Fruit fly (Drosophila melanogaster) whole organism, embryonic: ENCODE data around the gene Pp2A-29B.

Experiments
- Asciz ChIP-seq: fragments of 200-800 bp; sonication (Bioruptor generic); optimal IDR thresholded peaks from 2 replicates; lab custom pipeline; 2017; ENCODE audit warnings: missing biosample characterization, mild to moderate bottlenecking, missing genetic modification characterization, missing genetic modification reagents
- B-H1 ChIP-seq: fragments of 200-800 bp; sonication (Bioruptor generic); IDR thresholded peaks from 3 replicates; pipeline ENCODE4 v1.3.6; 2022; ENCODE audit warnings: missing biosample characterization, missing genetic modification characterization
- Bteb2 ChIP-seq: fragments of 200-800 bp; sonication (Bioruptor generic); optimal IDR thresholded peaks from 2 replicates; lab custom pipeline; 2016; ENCODE audit warnings: missing biosample characterization, missing genetic modification characterization
- CG10959 ChIP-seq: fragments of 200-800 bp; sonication (Bioruptor generic); IDR thresholded peaks from 2 replicates; pipeline ENCODE4 v1.3.6; 2022; ENCODE audit warnings: missing biosample characterization, missing genetic modification characterization
- CG12071 ChIP-seq: fragments of 200-800 bp; sonication (Bioruptor generic); optimal IDR thresholded peaks from 3 replicates; lab custom pipeline; 2018; ENCODE audit warnings: missing biosample characterization, mild to moderate bottlenecking, missing genetic modification characterization
- CG12104 ChIP-seq: fragments of 200-800 bp; sonication (Bioruptor generic); optimal IDR thresholded peaks from 3 replicates; lab custom pipeline; 2016; ENCODE audit warnings: missing biosample characterization, missing genetic modification characterization
- CG13287 ChIP-seq: fragments of 200-800 bp; sonication (Bioruptor generic); IDR thresholded peaks from 2 replicates; pipeline ENCODE4 v1.3.6; 2022; ENCODE audit warnings: missing biosample characterization, missing genetic modification characterization; ENCODE audit not compliant: partially characterized antibody
- CG13296 ChIP-seq: fragments of 200-800 bp; sonication (Bioruptor generic); optimal IDR thresholded peaks from 3 replicates; lab custom pipeline; 2018; ENCODE audit warnings: missing biosample characterization, mild to moderate bottlenecking, missing genetic modification characterization
- CG14710 ChIP-seq: fragments of 200-800 bp; sonication (Bioruptor generic); optimal IDR thresholded peaks from 3 replicates; lab custom pipeline; 2019; ENCODE audit warnings: missing biosample characterization, mild to moderate bottlenecking, missing genetic modification characterization, moderate library complexity
- CG15011 ChIP-seq: fragments of 200-800 bp; sonication (Bioruptor generic); optimal IDR thresholded peaks from 3 replicates; lab custom pipeline; 2018; ENCODE audit warnings: missing biosample characterization, mild to moderate bottlenecking, missing genetic modification characterization
- CG16815 ChIP-seq: fragments of 200-800 bp; sonication (Bioruptor generic); optimal IDR thresholded peaks from 3 replicates; lab custom pipeline; 2017; ENCODE audit warnings: missing biosample characterization, mild to moderate bottlenecking, missing genetic modification characterization
- CG17385 ChIP-seq: fragments of 200-800 bp; sonication (Bioruptor generic); optimal IDR thresholded peaks from 3 replicates; lab custom pipeline; 2018; ENCODE audit warnings: missing biosample characterization, mild to moderate bottlenecking, missing genetic modification characterization
- CG2712 ChIP-seq: fragments of 200-800 bp; optimal IDR thresholded peaks from 3 replicates; lab custom pipeline; 2019; ENCODE audit warnings: missing biosample characterization, mild to moderate bottlenecking, missing genetic modification characterization, moderate library complexity
- CG3163 ChIP-seq: fragments of 200-800 bp; sonication (Bioruptor generic); optimal IDR thresholded peaks from 3 replicates; lab custom pipeline; 2016; ENCODE audit warnings: missing biosample characterization, missing genetic modification characterization
- CG4328 ChIP-seq: fragments of 200-800 bp; sonication (Bioruptor generic); optimal IDR thresholded peaks from 3 replicates; lab custom pipeline; 2017; ENCODE audit warnings: missing biosample characterization, missing genetic modification reagents, missing genetic modification characterization
- CG6689 ChIP-seq: fragments of 200-800 bp; sonication (Bioruptor generic); IDR thresholded peaks from 2 replicates; pipeline ENCODE4 v1.3.6; 2022; ENCODE audit warnings: missing biosample characterization, missing genetic modification characterization
- CG8388 ChIP-seq: fragments of 200-800 bp; sonication (Bioruptor generic); optimal IDR thresholded peaks from 2 replicates; lab custom pipeline; 2019; ENCODE audit warnings: missing biosample characterization, mild to moderate bottlenecking, missing genetic modification characterization, moderate library complexity
- CG8765 ChIP-seq: fragments of 200-800 bp; sonication (Bioruptor generic); IDR thresholded peaks from 2 replicates; pipeline ENCODE4 v1.3.6; 2022; ENCODE audit warnings: missing biosample characterization, missing genetic modification characterization
- CG9817 ChIP-seq: fragments of 200-800 bp; sonication (Bioruptor generic); optimal IDR thresholded peaks from 2 replicates; lab custom pipeline; 2018; ENCODE audit warnings: missing biosample characterization, mild to moderate bottlenecking, missing genetic modification characterization, moderate library complexity
- Chrac-16 ChIP-seq: fragments of 200-800 bp; sonication (Bioruptor generic); optimal IDR thresholded peaks from 3 replicates; lab custom pipeline; 2016; ENCODE audit warnings: missing biosample characterization, missing genetic modification characterization
- Dfd ChIP-seq, 2 experiments: fragments of >200 bp; optimal IDR thresholded peaks; 2 replicates each; lab custom pipeline; 2017; ENCODE audit warnings: missing biosample characterization in 2 of 2, missing genetic modification characterization in 2 of 2
- Fer2 ChIP-seq: fragments of 200-800 bp; sonication (Bioruptor generic); optimal IDR thresholded peaks from 2 replicates; lab custom pipeline; 2018; ENCODE audit warnings: missing biosample characterization, mild to moderate bottlenecking, missing genetic modification characterization, moderate library complexity
- Kr ChIP-seq: fragments of 200-800 bp; sonication (Bioruptor generic); optimal IDR thresholded peaks from 2 replicates; lab custom pipeline; 2017; ENCODE audit warnings: missing biosample characterization, mild to moderate bottlenecking, missing genetic modification characterization
- Sox100B ChIP-seq: fragments of 200-800 bp; sonication (Bioruptor generic); optimal IDR thresholded peaks from 3 replicates; lab custom pipeline; 2018; ENCODE audit warnings: missing biosample characterization, mild to moderate bottlenecking, missing genetic modification characterization
- Stat92E ChIP-seq, 3 experiments: fragments of >200 bp in 2 of 3; fragments of 200-800 bp in 1 of 3; sonication (Bioruptor generic) in 1 of 3; optimal IDR thresholded peaks; 2 replicates each; lab custom pipeline; 2017 to 2019; ENCODE audit warnings: missing biosample characterization in 3 of 3, missing genetic modification characterization in 3 of 3, mild to moderate bottlenecking in 1 of 3, moderate library complexity in 1 of 3
- Vsx1 ChIP-seq: fragments of 200-800 bp; sonication (Bioruptor generic); optimal IDR thresholded peaks from 2 replicates; lab custom pipeline; 2017; ENCODE audit warnings: missing biosample characterization, mild to moderate bottlenecking, missing genetic modification characterization, missing genetic modification reagents
- Xrp1 ChIP-seq: fragments of 200-800 bp; sonication (Bioruptor generic); IDR thresholded peaks from 2 replicates; pipeline ENCODE4 v1.3.6; 2022; ENCODE audit warnings: missing biosample characterization, missing genetic modification characterization
- amos ChIP-seq: fragments of 200-800 bp; sonication (Bioruptor generic); IDR thresholded peaks from 2 replicates; pipeline ENCODE4 v1.3.6; 2022; ENCODE audit warnings: missing biosample characterization, missing genetic modification characterization; ENCODE audit not compliant: partially characterized antibody
- aop ChIP-seq: fragments of 200-800 bp; sonication (Bioruptor generic); IDR thresholded peaks from 2 replicates; pipeline ENCODE4 v1.3.6; 2022; ENCODE audit warnings: missing biosample characterization, missing genetic modification characterization
- bowl ChIP-seq: fragments of 200-800 bp; sonication (Bioruptor generic); IDR thresholded peaks from 2 replicates; pipeline ENCODE4 v1.3.6; 2022; ENCODE audit warnings: missing biosample characterization, missing genetic modification characterization
- chm ChIP-seq: fragments of 200-800 bp; sonication (Bioruptor generic); IDR thresholded peaks from 2 replicates; pipeline ENCODE4 v1.3.6; 2022; ENCODE audit warnings: missing biosample characterization, missing genetic modification characterization
- esg ChIP-seq: fragments of 200-800 bp; sonication (Bioruptor generic); conservative IDR thresholded peaks from 2 replicates; pipeline ENCODE4 v1.3.6; 2022; ENCODE audit warnings: missing biosample characterization, missing genetic modification characterization
- ewg ChIP-seq: fragments of 200-800 bp; sonication (Bioruptor generic); optimal IDR thresholded peaks from 3 replicates; lab custom pipeline; 2017; ENCODE audit warnings: mild to moderate bottlenecking, missing biosample characterization, missing genetic modification reagents, missing genetic modification characterization
- fd102C ChIP-seq: fragments of 200-800 bp; sonication (Bioruptor generic); optimal IDR thresholded peaks from 2 replicates; lab custom pipeline; 2018; ENCODE audit warnings: missing biosample characterization, mild to moderate bottlenecking, missing genetic modification characterization, moderate library complexity
- gcm ChIP-seq: fragments of 200-800 bp; sonication (Bioruptor generic); optimal IDR thresholded peaks from 2 replicates; lab custom pipeline; 2019; ENCODE audit warnings: missing biosample characterization, mild to moderate bottlenecking, missing genetic modification characterization, moderate library complexity
- gcm2 ChIP-seq: fragments of 200-800 bp; sonication (Bioruptor generic); optimal IDR thresholded peaks from 2 replicates; lab custom pipeline; 2016; ENCODE audit warnings: missing biosample characterization, missing genetic modification characterization
- grau ChIP-seq: fragments of 200-800 bp; optimal IDR thresholded peaks from 3 replicates; lab custom pipeline; 2019; ENCODE audit warnings: missing biosample characterization, mild to moderate bottlenecking, missing genetic modification characterization, moderate library complexity
- gsb ChIP-seq: fragments of 200-800 bp; sonication (Bioruptor generic); IDR thresholded peaks from 2 replicates; pipeline ENCODE4 v1.3.6; 2022; ENCODE audit warnings: missing biosample characterization, missing genetic modification characterization
- hbn ChIP-seq: fragments of 200-800 bp; sonication (Bioruptor generic); IDR thresholded peaks from 2 replicates; pipeline ENCODE4 v1.3.6; 2022; ENCODE audit warnings: missing biosample characterization, missing genetic modification characterization; ENCODE audit not compliant: partially characterized antibody
- her ChIP-seq: fragments of 200-800 bp; sonication (Bioruptor generic); optimal IDR thresholded peaks from 2 replicates; lab custom pipeline; 2016; ENCODE audit warnings: missing biosample characterization, missing genetic modification characterization
- ind ChIP-seq: fragments of 200-800 bp; sonication (Bioruptor generic); optimal IDR thresholded peaks from 3 replicates; lab custom pipeline; 2016; ENCODE audit warnings: missing biosample characterization, missing genetic modification characterization
- inv ChIP-seq: fragments of 200-800 bp; sonication (Bioruptor generic); IDR thresholded peaks from 2 replicates; pipeline ENCODE4 v1.3.6; 2022; ENCODE audit warnings: missing biosample characterization, missing genetic modification characterization; ENCODE audit not compliant: partially characterized antibody
- mirr ChIP-seq: fragments of 200-800 bp; sonication (Bioruptor generic); optimal IDR thresholded peaks from 3 replicates; lab custom pipeline; 2018; ENCODE audit warnings: missing biosample characterization, mild to moderate bottlenecking, missing genetic modification characterization
- pho ChIP-seq: fragments of 200-800 bp; sonication (Bioruptor generic); optimal IDR thresholded peaks from 2 replicates; lab custom pipeline; 2016; ENCODE audit warnings: missing biosample characterization, missing genetic modification characterization
- repo ChIP-seq: fragments of 200-800 bp; sonication (Bioruptor generic); optimal IDR thresholded peaks from 2 replicates; lab custom pipeline; 2016; ENCODE audit warnings: missing biosample characterization, missing genetic modification characterization
- slbo ChIP-seq: fragments of 200-800 bp; sonication (Bioruptor generic); IDR thresholded peaks from 2 replicates; pipeline ENCODE4 v1.3.6; 2022; ENCODE audit warnings: missing biosample characterization, missing genetic modification characterization
- slou ChIP-seq: fragments of 200-800 bp; sonication (Bioruptor generic); optimal IDR thresholded peaks from 3 replicates; lab custom pipeline; 2016; ENCODE audit warnings: missing biosample characterization, missing genetic modification characterization
- sr ChIP-seq: fragments of 200-800 bp; sonication (Bioruptor generic); IDR thresholded peaks from 3 replicates; pipeline ENCODE4 v1.3.6; 2022; ENCODE audit warnings: missing biosample characterization, missing genetic modification characterization
- trem ChIP-seq: fragments of 200-800 bp; optimal IDR thresholded peaks from 3 replicates; lab custom pipeline; 2019; ENCODE audit warnings: missing biosample characterization, mild to moderate bottlenecking, missing genetic modification characterization, moderate library complexity
- z ChIP-seq: fragments of 200-800 bp; sonication (Bioruptor generic); IDR thresholded peaks from 3 replicates; pipeline ENCODE4 v1.3.6; 2022; ENCODE audit warnings: missing biosample characterization, missing genetic modification characterization

Pp2A-29B gene

dm6 chr2L:8384108-8384601 is 18.3 kb downstream of the Pp2A-29B start, which contains the start of the genes Dad1 and CG13384 (continued):
- TF ChIP-seq CG13296 (GFP tag; lab: Kevin White, UChicago) (peak; percentile 96), aop (no peak), CG16815 (GFP tag; lab: Kevin White, UChicago) (peak; percentile 92), Vsx1 (peak; percentile 78), CG12104 (GFP tag; lab: Kevin White, UChicago) (peak; percentile 80), Asciz (GFP tag; lab: Kevin White, UChicago) (peak; percentile 80), gsb (peak; percentile 78), CG13287 (GFP tag; lab: Robert Waterston, UW) (peak; percentile 50), Stat92E (GFP tag; optimal IDR thresholded peaks at IDR 0.05; lab: Kevin White, UChicago) (peak in 1 of 3 experiments; percentile 81), CG8388 (peak; percentile 90), CG10959 (GFP tag; lab: Robert Waterston, UW) (peak; percentile 69), ind (GFP tag; lab: Kevin White, UChicago) (peak; percentile 92), z (GFP tag; lab: Robert Waterston, UW) (no peak), CG17385 (GFP tag; lab: Kevin White, UChicago) (peak; percentile 92), trem (tag; lab: Kevin White, UChicago) (peak; percentile 93), sr (GFP tag; lab: Robert Waterston, UW) (no peak), CG2712 (tag; lab: Kevin White, UChicago) (peak; percentile 97), inv (GFP tag; lab: Robert Waterston, UW) (peak; percentile 47; the same call in 1 of the 2 replicates), CG12071 (GFP tag; lab: Kevin White, UChicago) (peak; percentile 10), pho (GFP tag; lab: Kevin White, UChicago) (peak; percentile 81), chm (GFP tag; lab: Robert Waterston, UW) (peak; percentile 70; the same call in 1 of the 2 replicates), Chrac-16 (GFP tag; lab: Kevin White, UChicago) (peak; percentile 91), Sox100B (GFP tag; lab: Kevin White, UChicago) (peak; percentile 93), hbn (GFP tag; lab: Robert Waterston, UW) (no peak; the same call in 1 of the 2 replicates), repo (GFP tag; lab: Kevin White, UChicago) (no peak), slou (GFP tag; lab: Kevin White, UChicago) (peak; percentile 88), CG9817 (tag; lab: Kevin White, UChicago) (peak; percentile 94), esg (GFP tag; lab: Robert Waterston, UW) (peak; percentile 94), slbo (peak; percentile 96), Xrp1 (peak; percentile 94), gcm (GFP tag; lab: Kevin White, UChicago) (peak; percentile 93), Bteb2 (GFP tag; lab: Kevin White, UChicago) (peak; percentile 83), CG4328 (GFP tag; lab: Kevin White, UChicago) (peak; percentile 89), CG15011 (GFP tag; lab: Kevin White, UChicago) (peak; percentile 87), grau (peak; percentile 100), CG14710 (peak; percentile 96), Fer2 (peak; percentile 94), CG6689 (GFP tag; lab: Robert Waterston, UW) (peak; percentile 94), B-H1 (GFP tag; lab: Robert Waterston, UW) (peak; percentile 85), Dfd (GFP tag; optimal IDR thresholded peaks at IDR 0.05; lab: Kevin White, UChicago) (no peak), fd102C (GFP tag; lab: Kevin White, UChicago) (peak; percentile 55), gcm2 (no peak), amos (peak; percentile 45; the same call in 1 of the 2 replicates), CG3163 (GFP tag; lab: Kevin White, UChicago) (no peak), CG8765 (GFP tag; lab: Robert Waterston, UW) (peak; percentile 78; the same call in 1 of the 2 replicates), her (GFP tag; lab: Kevin White, UChicago) (peak; percentile 26), bowl (GFP tag; lab: Robert Waterston, UW) (peak; percentile 48; the same call in 1 of the 2 replicates), Kr (GFP tag; lab: Kevin White, UChicago) (peak; percentile 65), mirr (peak; percentile 52), ewg (GFP tag; lab: Kevin White, UChicago) (peak; percentile 70)
